Worm (Caenorhabditis elegans) whole organism, late embryonic: Measurements from ENCODE around the gene sru-35.

ENCODE experiments used
- C38D4.7 ChIP-seq: fragments of 200-800 bp; sonication (Bioruptor generic); optimal IDR thresholded peaks from 2 replicates; lab custom pipeline; 2018; ENCODE audit warnings: mild to moderate bottlenecking, missing genetic modification characterization, moderate library complexity, missing compliant biosample characterization
- K09A11.1 ChIP-seq: sonication (generic microtip); optimal IDR thresholded peaks from 2 replicates; lab custom pipeline; 2017; ENCODE audit warnings: antibody characterized with exemption, mild to moderate bottlenecking, missing genetic modification characterization, missing compliant biosample characterization; ENCODE audit not compliant: insufficient read depth
- T23F11.4 ChIP-seq: fragments of 200-800 bp; sonication (Bioruptor generic); optimal IDR thresholded peaks from 2 replicates; lab custom pipeline; 2018; ENCODE audit warnings: mild to moderate bottlenecking, missing genetic modification characterization, missing compliant biosample characterization
- Y22D7AL.16 ChIP-seq: sonication (generic microtip); optimal IDR thresholded peaks from 2 replicates; lab custom pipeline; 2016; ENCODE audit warnings: missing genetic modification characterization, missing compliant biosample characterization
- ahr-1 ChIP-seq: sonication (generic microtip); optimal IDR thresholded peaks from 2 replicates; lab custom pipeline; 2016; ENCODE audit warnings: missing genetic modification characterization, missing compliant biosample characterization
- ama-1 ChIP-seq: fragments of 150-350 bp; optimal IDR thresholded peaks from 2 replicates; lab custom pipeline; 2014
- ceh-14 ChIP-seq: sonication (generic microtip); optimal IDR thresholded peaks from 2 replicates; lab custom pipeline; 2016; ENCODE audit warnings: missing genotype, missing genetic modification characterization, missing compliant biosample characterization
- ceh-2 ChIP-seq: sonication (generic microtip); optimal IDR thresholded peaks from 2 replicates; lab custom pipeline; 2016; ENCODE audit warnings: missing genotype, missing genetic modification characterization, missing compliant biosample characterization
- ceh-22 ChIP-seq: sonication (generic microtip); optimal IDR thresholded peaks from 2 replicates; lab custom pipeline; 2017; ENCODE audit warnings: missing biosample characterization, missing genetic modification characterization
- ceh-24 ChIP-seq: sonication (generic microtip); optimal IDR thresholded peaks from 2 replicates; lab custom pipeline; 2016; ENCODE audit warnings: mild to moderate bottlenecking, missing genetic modification characterization, missing compliant biosample characterization
- ceh-34 ChIP-seq: sonication (generic microtip); optimal IDR thresholded peaks from 2 replicates; lab custom pipeline; 2016; ENCODE audit warnings: mild to moderate bottlenecking, missing genetic modification characterization, missing compliant biosample characterization
- ceh-9 ChIP-seq: sonication (generic microtip); optimal IDR thresholded peaks from 2 replicates; lab custom pipeline; 2016; ENCODE audit warnings: mild to moderate bottlenecking, missing genetic modification characterization, inconsistent platforms, missing compliant biosample characterization
- elt-4 ChIP-seq: sonication (generic microtip); optimal IDR thresholded peaks from 2 replicates; lab custom pipeline; 2016; ENCODE audit warnings: missing genetic modification characterization, missing compliant biosample characterization
- ets-4 ChIP-seq: sonication (generic microtip); optimal IDR thresholded peaks from 2 replicates; lab custom pipeline; 2016; ENCODE audit warnings: missing genetic modification characterization, missing compliant biosample characterization
- hlh-15 ChIP-seq: sonication (generic microtip); optimal IDR thresholded peaks from 2 replicates; lab custom pipeline; 2016; ENCODE audit warnings: missing genetic modification characterization, missing compliant biosample characterization
- hlh-6 ChIP-seq: sonication (generic microtip); optimal IDR thresholded peaks from 2 replicates; lab custom pipeline; 2016; ENCODE audit warnings: missing genotype, missing genetic modification characterization, missing compliant biosample characterization
- lin-11 ChIP-seq: fragments of 200-800 bp; sonication (Bioruptor generic); optimal IDR thresholded peaks from 2 replicates; lab custom pipeline; 2018; ENCODE audit warnings: mild to moderate bottlenecking, missing genetic modification characterization, missing compliant biosample characterization
- nfya-1 ChIP-seq: sonication (generic microtip); optimal IDR thresholded peaks from 2 replicates; lab custom pipeline; 2017; ENCODE audit warnings: missing genetic modification characterization, mild to moderate bottlenecking, missing compliant biosample characterization, antibody characterized with exemption, moderate library complexity
- nhr-232 ChIP-seq: sonication (generic microtip); optimal IDR thresholded peaks from 2 replicates; lab custom pipeline; 2016; ENCODE audit warnings: missing genetic modification characterization, missing compliant biosample characterization
- npax-4 ChIP-seq: sonication (generic microtip); optimal IDR thresholded peaks from 2 replicates; lab custom pipeline; 2016; ENCODE audit warnings: missing genetic modification characterization, missing compliant biosample characterization
- pag-3 ChIP-seq: sonication (generic microtip); optimal IDR thresholded peaks from 2 replicates; lab custom pipeline; 2016; ENCODE audit warnings: missing compliant biosample characterization, missing genetic modification characterization, borderline replicate concordance
- pha-2 ChIP-seq: sonication (generic microtip); optimal IDR thresholded peaks from 2 replicates; lab custom pipeline; 2017; ENCODE audit warnings: mild to moderate bottlenecking, missing genetic modification characterization, missing compliant biosample characterization
- pqm-1 ChIP-seq: sonication (generic microtip); optimal IDR thresholded peaks from 2 replicates; lab custom pipeline; 2016; ENCODE audit warnings: missing genetic modification characterization, missing compliant biosample characterization
- pros-1 ChIP-seq: fragments of 150-350 bp; optimal IDR thresholded peaks from 2 replicates; lab custom pipeline; 2014; ENCODE audit warnings: missing biosample characterization, missing genetic modification reagents, missing genetic modification characterization
- ref-2 ChIP-seq: sonication (generic microtip); optimal IDR thresholded peaks from 2 replicates; lab custom pipeline; 2016; ENCODE audit warnings: missing genetic modification characterization, missing compliant biosample characterization
- rnt-1 ChIP-seq: sonication (generic microtip); optimal IDR thresholded peaks from 2 replicates; lab custom pipeline; 2016; ENCODE audit warnings: missing genetic modification characterization, missing compliant biosample characterization
- sdc-2 ChIP-seq: sonication (generic microtip); optimal IDR thresholded peaks from 2 replicates; lab custom pipeline; 2016; ENCODE audit warnings: missing genotype, missing genetic modification characterization, missing compliant biosample characterization
- unc-3 ChIP-seq, 2 experiments: fragments of 200-800 bp in 1 of 2; sonication (Bioruptor generic) in 1 of 2; sonication (generic microtip) in 1 of 2; conservative IDR thresholded peaks in 1 of 2; optimal IDR thresholded peaks in 1 of 2; 2 replicates each; pipeline versions ENCODE4 v1.3.6 to Lab custom; 2016 to 2022; ENCODE audit warnings: missing compliant biosample characterization in 2 of 2, missing genetic modification characterization in 2 of 2, missing genetic modification reagents in 1 of 2
- unc-55 ChIP-seq: sonication (generic microtip); optimal IDR thresholded peaks from 2 replicates; lab custom pipeline; 2017; ENCODE audit warnings: missing biosample characterization, missing genetic modification reagents, missing genetic modification characterization
- unc-86 ChIP-seq: sonication (generic microtip); optimal IDR thresholded peaks from 2 replicates; lab custom pipeline; 2016; ENCODE audit warnings: missing genetic modification characterization, missing compliant biosample characterization
- zip-5 ChIP-seq: sonication (generic microtip); optimal IDR thresholded peaks from 2 replicates; lab custom pipeline; 2016; ENCODE audit warnings: missing genetic modification characterization, missing compliant biosample characterization

Gene sru-35

ce11 chrIV:8816617-8817016 lies 26.6 kb upstream of the sru-35 start:
- no peak for TF ChIP-seq K09A11.1 (tag; lab: Kevin White, UChicago)

- no peak for TF ChIP-seq C38D4.7 (GFP tag; lab: Kevin White, UChicago)
Measured at ce11 chrIV:8816029-8816428, 26.0 kb upstream of the sru-35 start, which contains the start of gene grsp-2. grsp-2 (plus strand) TSS chrIV:8816329.

- no peak for TF ChIP-seq pros-1
- no peak for TF ChIP-seq ceh-34 (tag; lab: Kevin White, UChicago)
- no peak for TF ChIP-seq hlh-15 (tag; lab: Kevin White, UChicago)
- no peak for TF ChIP-seq ama-1 (lab: Kevin White, UChicago)
- no peak for TF ChIP-seq nhr-232 (tag; lab: Kevin White, UChicago)
- TF ChIP-seq rnt-1 (tag; lab: Kevin White, UChicago), result no peak
- no peak for TF ChIP-seq ets-4
- TF ChIP-seq ceh-14 (tag; lab: Kevin White, UChicago), result no peak
- TF ChIP-seq unc-3 (GFP tag; conservative IDR thresholded peaks at IDR 0.05; lab: Robert Waterston, UW), result no peak
- TF ChIP-seq unc-3 (tag; optimal IDR thresholded peaks at IDR 0.05; lab: Kevin White, UChicago), result no peak
- no peak for TF ChIP-seq ref-2 (tag; lab: Kevin White, UChicago)
- no peak for TF ChIP-seq sdc-2 (tag; lab: Kevin White, UChicago)
- TF ChIP-seq ceh-9 (tag; lab: Kevin White, UChicago), result no peak
- no peak for TF ChIP-seq T23F11.4 (GFP tag; lab: Kevin White, UChicago)
- TF ChIP-seq ceh-24 (tag; lab: Kevin White, UChicago), result no peak
Measured at ce11 chrIV:8815162-8815561, 25.1 kb upstream of the sru-35 start.

ce11 chrIV:8813614-8814013 lies 23.6 kb upstream of the sru-35 start, which contains the start of gene exc-5:
exc-5 (minus strand) TSS chrIV:8813670.
- no peak for TF ChIP-seq elt-4
- peak; percentile 75 for TF ChIP-seq unc-55 (GFP tag; lab: Kevin White, UChicago)
- TF ChIP-seq, all 69 proteins: peak for 1

- TF ChIP-seq ref-2 (tag; lab: Kevin White, UChicago), result no peak
- no peak for TF ChIP-seq ceh-34 (tag; lab: Kevin White, UChicago)
- no peak for TF ChIP-seq lin-11 (tag; lab: Kevin White, UChicago)
Measured at ce11 chrIV:8807327-8807726, 17.3 kb upstream of the sru-35 start.

- no peak for TF ChIP-seq ceh-22 (tag; lab: Kevin White, UChicago)
- TF ChIP-seq ahr-1 (tag; lab: Kevin White, UChicago), result no peak
- TF ChIP-seq nfya-1 (tag; lab: Kevin White, UChicago), result no peak
- TF ChIP-seq pag-3 (tag; lab: Kevin White, UChicago), result no peak
- TF ChIP-seq Y22D7AL.16, result no peak
- TF ChIP-seq ceh-2, result no peak
- TF ChIP-seq K09A11.1 (tag; lab: Kevin White, UChicago), result no peak
- TF ChIP-seq rnt-1 (tag; lab: Kevin White, UChicago), result no peak
- no peak for TF ChIP-seq pha-2
- no peak for TF ChIP-seq npax-4 (tag; lab: Kevin White, UChicago)
- no peak for TF ChIP-seq ets-4
- no peak for TF ChIP-seq hlh-6 (tag; lab: Kevin White, UChicago)
- no peak for TF ChIP-seq unc-86 (tag; lab: Kevin White, UChicago)
- TF ChIP-seq zip-5, result no peak
- no peak for TF ChIP-seq pqm-1
- TF ChIP-seq elt-4, result no peak
- TF ChIP-seq ceh-24 (tag; lab: Kevin White, UChicago), result no peak
Measured at ce11 chrIV:8798255-8798654, 8.2 kb upstream of the sru-35 start, which contains the start of gene clec-182. clec-182 (minus strand) TSS chrIV:8798355.
